Worm (Caenorhabditis elegans): Measurements from ENCODE around the gene F42H10.6.

ce11 chrIII:8491945-8492344 is 11.7 kb upstream of the F42H10.6 start:
- TF ChIP-seq K09A11.1 (tag; optimal IDR thresholded peaks at IDR 0.05; ENCODE audit: insufficient read depth) (no peak), ama-1 (optimal IDR thresholded peaks at IDR 0.05) (no peak), nhr-11 (tag; optimal IDR thresholded peaks at IDR 0.05) (no peak), unc-55 (GFP tag; optimal IDR thresholded peaks at IDR 0.05) (no peak), tbx-2 (tag; optimal IDR thresholded peaks at IDR 0.05) (no peak), ahr-1 (tag; optimal IDR thresholded peaks at IDR 0.05) (no peak), pqm-1 (tag; optimal IDR thresholded peaks at IDR 0.05) (no peak), ref-2 (tag; optimal IDR thresholded peaks at IDR 0.05) (no peak), F13H6.1 (tag; optimal IDR thresholded peaks at IDR 0.05) (no peak), dmd-4 (tag; optimal IDR thresholded peaks at IDR 0.05; ENCODE audit: borderline replicate concordance) (no peak), ets-4 (tag; optimal IDR thresholded peaks at IDR 0.05) (no peak), fkh-10 (GFP tag; optimal IDR thresholded peaks at IDR 0.05) (no peak), rnt-1 (tag; optimal IDR thresholded peaks at IDR 0.05) (no peak)
